Fruit fly (Drosophila melanogaster) whole organism, adult: ENCODE results near the gene Vdup1.

Source experiments
- CG11617 ChIP-seq: fragments of 200-800 bp; sonication (Bioruptor generic); optimal IDR thresholded peaks from 2 replicates; lab custom pipeline; 2017; ENCODE audit warnings: mild to moderate bottlenecking, missing biosample characterization, missing genetic modification reagents, missing genetic modification characterization
- CG12768 ChIP-seq: fragments of 200-800 bp; sonication (Bioruptor generic); optimal IDR thresholded peaks from 2 replicates; lab custom pipeline; 2017; ENCODE audit warnings: missing biosample characterization, missing genetic modification characterization, mild to moderate bottlenecking, moderate library complexity, missing genetic modification reagents
- CG14711 ChIP-seq: fragments of 200-800 bp; sonication (Bioruptor generic); optimal IDR thresholded peaks from 2 replicates; lab custom pipeline; 2018; ENCODE audit warnings: missing biosample characterization, mild to moderate bottlenecking, missing genetic modification characterization, moderate library complexity
- CG1620 ChIP-seq: fragments of 200-800 bp; sonication (Bioruptor generic); optimal IDR thresholded peaks from 2 replicates; lab custom pipeline; 2016; ENCODE audit warnings: missing biosample characterization, missing genetic modification characterization
- CG33017 ChIP-seq: fragments of 200-800 bp; sonication (Bioruptor generic); optimal IDR thresholded peaks from 2 replicates; lab custom pipeline; 2018; ENCODE audit warnings: missing biosample characterization, mild to moderate bottlenecking, missing genetic modification characterization, moderate library complexity
- CG5204 ChIP-seq: fragments of 200-800 bp; sonication (Bioruptor generic); optimal IDR thresholded peaks from 2 replicates; lab custom pipeline; 2016; ENCODE audit warnings: missing biosample characterization, missing genetic modification characterization
- CG7045 ChIP-seq: fragments of 200-800 bp; sonication (Bioruptor generic); optimal IDR thresholded peaks from 2 replicates; lab custom pipeline; 2017; ENCODE audit warnings: missing biosample characterization, mild to moderate bottlenecking, missing genetic modification characterization
- CG7101 ChIP-seq: fragments of 200-800 bp; sonication (Bioruptor generic); optimal IDR thresholded peaks from 2 replicates; lab custom pipeline; 2018; ENCODE audit warnings: missing biosample characterization, mild to moderate bottlenecking, missing genetic modification characterization, moderate library complexity
- Clk ChIP-seq: fragments of 200-800 bp; sonication (Bioruptor generic); optimal IDR thresholded peaks from 2 replicates; lab custom pipeline; 2017; ENCODE audit warnings: missing biosample characterization, missing genetic modification characterization
- Crg-1 ChIP-seq: fragments of 200-800 bp; sonication (Bioruptor generic); optimal IDR thresholded peaks from 2 replicates; lab custom pipeline; 2016; ENCODE audit warnings: missing biosample characterization, missing genetic modification characterization
- Hr96 ChIP-seq: fragments of 200-800 bp; sonication (Bioruptor generic); optimal IDR thresholded peaks from 2 replicates; lab custom pipeline; 2016; ENCODE audit warnings: missing biosample characterization, missing genetic modification characterization
- Mnt ChIP-seq: fragments of 200-800 bp; sonication (Bioruptor generic); optimal IDR thresholded peaks from 2 replicates; lab custom pipeline; 2016; ENCODE audit warnings: missing biosample characterization, mild to moderate bottlenecking, missing genetic modification characterization
- bab1 ChIP-seq: fragments of 200-800 bp; sonication (Bioruptor generic); optimal IDR thresholded peaks from 3 replicates; lab custom pipeline; 2019; ENCODE audit warnings: missing biosample characterization, mild to moderate bottlenecking, missing genetic modification characterization, moderate library complexity
- cic ChIP-seq: fragments of 200-800 bp; sonication (Bioruptor generic); optimal IDR thresholded peaks from 2 replicates; lab custom pipeline; 2017; ENCODE audit warnings: missing biosample characterization, mild to moderate bottlenecking, missing genetic modification characterization, moderate library complexity
- cnc ChIP-seq, 2 experiments: fragments of >200 bp; optimal IDR thresholded peaks; 2 replicates each; lab custom pipeline; 2017
- kay ChIP-seq: fragments of 200-800 bp; sonication (Bioruptor generic); peaks from one replicate; lab custom pipeline; 2016; ENCODE audit warnings: missing biosample characterization, missing genetic modification characterization, borderline replicate concordance
- ovo ChIP-seq: fragments of 200-800 bp; sonication (Bioruptor generic); optimal IDR thresholded peaks from 2 replicates; lab custom pipeline; 2016; ENCODE audit warnings: missing biosample characterization, missing genetic modification characterization
- pad ChIP-seq: fragments of 200-800 bp; sonication (Bioruptor generic); optimal IDR thresholded peaks from 3 replicates; lab custom pipeline; 2017; ENCODE audit warnings: missing biosample characterization, missing genetic modification characterization, mild to moderate bottlenecking, moderate library complexity, missing genetic modification reagents
- tj ChIP-seq: fragments of 200-800 bp; sonication (Bioruptor generic); optimal IDR thresholded peaks from 3 replicates; lab custom pipeline; 2017; ENCODE audit warnings: missing biosample characterization, mild to moderate bottlenecking, missing genetic modification characterization, moderate library complexity
- toe ChIP-seq: fragments of 200-800 bp; sonication (Bioruptor generic); optimal IDR thresholded peaks from 2 replicates; lab custom pipeline; 2016; ENCODE audit warnings: missing biosample characterization, missing genetic modification characterization

Gene Vdup1

dm6 chr3L:179490-180261 is 913 bp upstream of the Vdup1 start, which contains the start of gene CG13875:
Gene CG13875, plus strand, starts transcription at chr3L:179923.
- TF ChIP-seq tj (GFP tag; lab: Kevin White, UChicago) (no peak), CG14711 (no peak), CG11617 (GFP tag; lab: Kevin White, UChicago) (no peak), CG33017 (tag; lab: Kevin White, UChicago) (no peak), CG12768 (GFP tag; lab: Kevin White, UChicago) (no peak), CG1620 (no peak), bab1 (no peak), kay (GFP tag; lab: Kevin White, UChicago) (no peak), CG5204 (GFP tag; lab: Kevin White, UChicago) (no peak)

dm6 chr3L:178445-178844 is 318 bp downstream of the Vdup1 start:
- TF ChIP-seq CG5204 (GFP tag; lab: Kevin White, UChicago) (no peak), Clk (no peak), ovo (no peak), bab1 (no peak), kay (GFP tag; lab: Kevin White, UChicago) (no peak), toe (GFP tag; lab: Kevin White, UChicago) (no peak), pad (GFP tag; lab: Kevin White, UChicago) (no peak), tj (GFP tag; lab: Kevin White, UChicago) (no peak), CG33017 (tag; lab: Kevin White, UChicago) (no peak), Crg-1 (no peak), CG7045 (GFP tag; lab: Kevin White, UChicago) (no peak), CG11617 (GFP tag; lab: Kevin White, UChicago) (no peak), CG7101 (tag; lab: Kevin White, UChicago) (no peak), CG14711 (no peak), cnc (optimal IDR thresholded peaks at IDR 0.05; lab: Kevin White, UChicago) (no peak), Hr96 (no peak), cic (GFP tag; lab: Kevin White, UChicago) (no peak)

DNA sequence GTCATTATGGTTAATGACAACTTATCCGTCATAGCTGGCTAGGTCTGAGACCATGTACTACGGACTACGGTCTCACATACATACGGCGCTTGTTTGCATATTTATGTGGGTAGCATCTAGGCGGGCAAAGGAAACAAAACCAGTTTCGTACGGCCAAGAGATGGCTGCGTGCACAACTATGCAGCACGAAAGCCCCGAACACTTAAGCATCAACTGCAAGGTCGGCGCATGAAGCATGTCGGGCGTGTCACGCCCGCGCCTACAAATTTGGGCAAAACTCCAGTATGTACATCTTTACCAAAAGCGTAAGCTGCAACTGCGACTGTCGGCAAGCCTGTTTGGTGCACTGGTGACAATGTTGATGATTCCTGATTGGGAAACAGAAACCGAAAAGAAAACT is 825 bp downstream of the Vdup1 start:
- TF ChIP-seq CG1620: no peak
- TF ChIP-seq CG5204 (GFP tag; lab: Kevin White, UChicago): no peak
- TF ChIP-seq ovo: no peak
- TF ChIP-seq CG12768 (GFP tag; lab: Kevin White, UChicago): no peak
- TF ChIP-seq CG11617 (GFP tag; lab: Kevin White, UChicago): no peak
- TF ChIP-seq kay (GFP tag; lab: Kevin White, UChicago): no peak
- TF ChIP-seq Hr96: no peak
- TF ChIP-seq toe (GFP tag; lab: Kevin White, UChicago): no peak
- TF ChIP-seq Clk: no peak
- no peak for TF ChIP-seq CG7045 (GFP tag; lab: Kevin White, UChicago)
- TF ChIP-seq Crg-1: no peak
- TF ChIP-seq tj (GFP tag; lab: Kevin White, UChicago): no peak

dm6 chr3L:175949-176348 is 2.8 kb downstream of the Vdup1 start, which contains the start of gene CG7049:
Gene CG7049, minus strand, starts transcription at chr3L:176228.
- peak; percentile 7 for TF ChIP-seq CG14711
- no peak for TF ChIP-seq CG7101 (tag; lab: Kevin White, UChicago)
- TF ChIP-seq CG33017 (tag; lab: Kevin White, UChicago): peak; percentile 40
- no peak for TF ChIP-seq CG5204 (GFP tag; lab: Kevin White, UChicago)
- TF ChIP-seq Mnt (GFP tag; lab: Kevin White, UChicago): no peak
- TF ChIP-seq Hr96: no peak
- peak; percentile 50 for TF ChIP-seq bab1

DNA sequence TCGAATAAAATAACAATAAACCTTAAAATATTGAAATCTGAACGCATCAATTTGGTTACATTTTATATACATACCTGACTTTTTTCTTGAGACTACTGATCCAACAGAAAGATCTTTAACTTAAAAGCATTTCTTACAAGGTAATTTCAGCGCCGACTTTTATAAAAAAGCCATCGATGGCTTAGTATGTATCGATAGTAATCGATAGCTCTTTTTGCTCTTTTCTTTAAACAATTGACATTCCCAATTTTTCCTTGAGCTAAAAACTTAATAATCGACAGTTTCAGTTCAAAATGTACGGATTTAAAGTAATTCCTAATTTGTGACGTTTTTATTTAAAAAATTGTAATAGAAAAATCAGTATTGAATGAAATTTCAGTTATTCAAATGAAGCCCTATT is 4.3 kb downstream of the Vdup1 start:
- no peak for TF ChIP-seq ovo
- TF ChIP-seq CG5204 (GFP tag; lab: Kevin White, UChicago): no peak
- TF ChIP-seq bab1: peak; percentile 48

dm6 chr3L:171729-172128 is 7.0 kb downstream of the Vdup1 start:
- no peak for TF ChIP-seq toe (GFP tag; lab: Kevin White, UChicago)

DNA sequence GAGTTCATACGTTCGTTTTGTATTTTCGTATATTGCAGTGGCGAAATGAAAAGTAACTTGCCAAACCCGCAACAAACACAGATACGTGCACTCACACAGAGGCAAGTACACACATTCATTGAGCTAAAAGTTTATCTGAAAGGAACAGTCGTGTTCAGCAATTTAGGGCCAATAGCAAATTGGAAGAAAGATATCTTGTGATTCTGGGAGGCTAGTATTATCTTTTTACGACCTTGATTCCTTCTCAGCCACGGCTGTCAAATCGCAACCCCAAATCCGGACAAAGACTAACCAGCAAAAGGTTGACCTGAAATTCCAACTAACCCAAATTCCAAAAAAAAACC is 12.0 kb downstream of the Vdup1 start:
- TF ChIP-seq cnc (optimal IDR thresholded peaks at IDR 0.05; lab: Kevin White, UChicago): no peak
- no peak for TF ChIP-seq CG7101 (tag; lab: Kevin White, UChicago)
- no peak for TF ChIP-seq toe (GFP tag; lab: Kevin White, UChicago)
- TF ChIP-seq ovo: no peak
- no peak for TF ChIP-seq Hr96
